Fruit fly (Drosophila melanogaster) whole organism, adult: Measurements from ENCODE around the gene mus101.

Experiments
- bab1 ChIP-seq: fragments of 200-800 bp; sonication (Bioruptor generic); optimal IDR thresholded peaks from 3 replicates; lab custom pipeline; 2019; ENCODE audit warnings: missing biosample characterization, mild to moderate bottlenecking, missing genetic modification characterization, moderate library complexity
- pad ChIP-seq: fragments of 200-800 bp; sonication (Bioruptor generic); optimal IDR thresholded peaks from 3 replicates; lab custom pipeline; 2017; ENCODE audit warnings: missing biosample characterization, missing genetic modification characterization, mild to moderate bottlenecking, moderate library complexity, missing genetic modification reagents

DNA sequence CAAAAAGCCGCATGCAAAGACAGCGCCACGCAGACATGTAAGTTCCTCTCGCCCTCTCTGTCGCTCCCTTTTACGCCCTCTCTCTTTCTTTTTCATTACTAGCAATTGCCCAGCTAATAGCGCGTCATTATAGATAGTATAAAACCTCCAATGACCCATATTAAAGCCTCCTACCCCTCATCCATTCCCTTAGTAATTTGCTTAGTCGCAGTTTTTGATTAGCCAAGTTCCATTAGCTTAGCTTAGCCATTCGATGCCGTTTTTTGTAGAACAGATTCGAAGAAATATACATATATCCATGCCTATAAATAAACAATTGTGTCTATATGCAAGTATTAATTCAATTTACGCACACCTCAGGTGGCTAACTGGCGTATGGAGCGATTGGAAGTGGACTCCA, 48.7 kb downstream of the mus101 start:
- TF ChIP-seq pad: no peak
- no peak for TF ChIP-seq bab1 (GFP tag; lab: Kevin White, UChicago)
